Worm (Caenorhabditis elegans) whole organism, late embryonic: Measurements from ENCODE around the gene sre-54.

Experiments used
- C08G9.2 ChIP-seq: sonication (generic microtip); optimal IDR thresholded peaks from 2 replicates; lab custom pipeline; 2016; ENCODE audit warnings: mild to moderate bottlenecking, missing genetic modification characterization, moderate library complexity, missing compliant biosample characterization
- C38D4.7 ChIP-seq: fragments of 200-800 bp; sonication (Bioruptor generic); optimal IDR thresholded peaks from 2 replicates; lab custom pipeline; 2018; ENCODE audit warnings: mild to moderate bottlenecking, missing genetic modification characterization, moderate library complexity, missing compliant biosample characterization
- K09A11.1 ChIP-seq: sonication (generic microtip); optimal IDR thresholded peaks from 2 replicates; lab custom pipeline; 2017; ENCODE audit warnings: antibody characterized with exemption, mild to moderate bottlenecking, missing genetic modification characterization, missing compliant biosample characterization; ENCODE audit not compliant: insufficient read depth
- ahr-1 ChIP-seq: sonication (generic microtip); optimal IDR thresholded peaks from 2 replicates; lab custom pipeline; 2016; ENCODE audit warnings: missing genetic modification characterization, missing compliant biosample characterization
- ama-1 ChIP-seq: fragments of 150-350 bp; optimal IDR thresholded peaks from 2 replicates; lab custom pipeline; 2014
- ceh-2 ChIP-seq: sonication (generic microtip); optimal IDR thresholded peaks from 2 replicates; lab custom pipeline; 2016; ENCODE audit warnings: missing genotype, missing genetic modification characterization, missing compliant biosample characterization
- ceh-22 ChIP-seq: sonication (generic microtip); optimal IDR thresholded peaks from 2 replicates; lab custom pipeline; 2017; ENCODE audit warnings: missing biosample characterization, missing genetic modification characterization
- ceh-30 ChIP-seq: fragments of 150-350 bp; optimal IDR thresholded peaks from 2 replicates; lab custom pipeline; 2014; ENCODE audit warnings: missing biosample characterization, missing genetic modification characterization
- ceh-31 ChIP-seq: sonication (generic microtip); optimal IDR thresholded peaks from 2 replicates; lab custom pipeline; 2016; ENCODE audit warnings: missing genetic modification characterization, missing compliant biosample characterization
- ceh-34 ChIP-seq: sonication (generic microtip); optimal IDR thresholded peaks from 2 replicates; lab custom pipeline; 2016; ENCODE audit warnings: mild to moderate bottlenecking, missing genetic modification characterization, missing compliant biosample characterization
- ceh-45 ChIP-seq: fragments of 200-800 bp; sonication (Bioruptor generic); IDR thresholded peaks from 2 replicates; pipeline ENCODE4 v1.3.6; 2022; ENCODE audit warnings: missing genetic modification reagents, missing genetic modification characterization, missing compliant biosample characterization
- ceh-48 ChIP-seq: sonication (generic microtip); optimal IDR thresholded peaks from 2 replicates; lab custom pipeline; 2016; ENCODE audit warnings: missing genetic modification characterization, inconsistent platforms, missing compliant biosample characterization
- ceh-6 ChIP-seq: fragments of 200-800 bp; sonication (Bioruptor generic); optimal IDR thresholded peaks from 2 replicates; lab custom pipeline; 2018; ENCODE audit warnings: mild to moderate bottlenecking, missing genetic modification characterization, missing compliant biosample characterization
- ceh-9 ChIP-seq: sonication (generic microtip); optimal IDR thresholded peaks from 2 replicates; lab custom pipeline; 2016; ENCODE audit warnings: mild to moderate bottlenecking, missing genetic modification characterization, inconsistent platforms, missing compliant biosample characterization
- che-1 ChIP-seq: sonication (generic microtip); optimal IDR thresholded peaks from 2 replicates; lab custom pipeline; 2016; ENCODE audit warnings: mild to moderate bottlenecking, missing genetic modification characterization, missing compliant biosample characterization
- dve-1 ChIP-seq: sonication (generic microtip); optimal IDR thresholded peaks from 2 replicates; lab custom pipeline; 2017; ENCODE audit warnings: antibody characterized with exemption, mild to moderate bottlenecking, missing genetic modification characterization, missing compliant biosample characterization
- elt-2 ChIP-seq: sonication (generic microtip); optimal IDR thresholded peaks from 2 replicates; lab custom pipeline; 2016; ENCODE audit warnings: missing genetic modification reagents, missing genetic modification characterization, missing compliant biosample characterization
- eyg-1 ChIP-seq: sonication (generic microtip); optimal IDR thresholded peaks from 2 replicates; lab custom pipeline; 2016; ENCODE audit warnings: missing genotype, missing genetic modification characterization, missing compliant biosample characterization
- fax-1 ChIP-seq: sonication (generic microtip); optimal IDR thresholded peaks from 2 replicates; lab custom pipeline; 2016; ENCODE audit warnings: missing genotype, missing genetic modification characterization, missing compliant biosample characterization
- fkh-6 ChIP-seq: sonication (generic microtip); optimal IDR thresholded peaks from 2 replicates; lab custom pipeline; 2016; ENCODE audit warnings: missing genetic modification characterization, missing compliant biosample characterization
- hlh-13 ChIP-seq: fragments of 200-800 bp; sonication (Bioruptor generic); optimal IDR thresholded peaks from 2 replicates; lab custom pipeline; 2018; ENCODE audit warnings: mild to moderate bottlenecking, missing genetic modification characterization, missing compliant biosample characterization
- hlh-15 ChIP-seq: sonication (generic microtip); optimal IDR thresholded peaks from 2 replicates; lab custom pipeline; 2016; ENCODE audit warnings: missing genetic modification characterization, missing compliant biosample characterization
- hlh-6 ChIP-seq: sonication (generic microtip); optimal IDR thresholded peaks from 2 replicates; lab custom pipeline; 2016; ENCODE audit warnings: missing genotype, missing genetic modification characterization, missing compliant biosample characterization
- lin-11 ChIP-seq: fragments of 200-800 bp; sonication (Bioruptor generic); optimal IDR thresholded peaks from 2 replicates; lab custom pipeline; 2018; ENCODE audit warnings: mild to moderate bottlenecking, missing genetic modification characterization, missing compliant biosample characterization
- madf-2 ChIP-seq: sonication (generic microtip); optimal IDR thresholded peaks from 2 replicates; lab custom pipeline; 2017; ENCODE audit warnings: missing genetic modification characterization, missing compliant biosample characterization
- mec-3 ChIP-seq: sonication (generic microtip); optimal IDR thresholded peaks from 2 replicates; lab custom pipeline; 2016; ENCODE audit warnings: borderline replicate concordance, missing genetic modification characterization, missing compliant biosample characterization
- nfya-1 ChIP-seq: sonication (generic microtip); optimal IDR thresholded peaks from 2 replicates; lab custom pipeline; 2017; ENCODE audit warnings: missing genetic modification characterization, mild to moderate bottlenecking, missing compliant biosample characterization, antibody characterized with exemption, moderate library complexity
- nhr-11 ChIP-seq: fragments of 150-350 bp; optimal IDR thresholded peaks from 2 replicates; lab custom pipeline; 2014; ENCODE audit warnings: missing biosample characterization, missing genetic modification characterization
- pat-9 ChIP-seq: fragments of 200-800 bp; sonication (Bioruptor generic); optimal IDR thresholded peaks from 2 replicates; lab custom pipeline; 2018; ENCODE audit warnings: mild to moderate bottlenecking, missing genetic modification characterization, moderate library complexity, missing compliant biosample characterization
- pax-1 ChIP-seq: fragments of 150-350 bp; optimal IDR thresholded peaks from 2 replicates; lab custom pipeline; 2014; ENCODE audit warnings: missing biosample characterization, missing genetic modification characterization
- pha-4 ChIP-seq: fragments of 150-350 bp; optimal IDR thresholded peaks from 2 replicates; lab custom pipeline; 2018; ENCODE audit warnings: missing biosample characterization, missing genetic modification reagents, missing genetic modification characterization
- pqm-1 ChIP-seq: sonication (generic microtip); optimal IDR thresholded peaks from 2 replicates; lab custom pipeline; 2016; ENCODE audit warnings: missing genetic modification characterization, missing compliant biosample characterization
- pros-1 ChIP-seq: fragments of 150-350 bp; optimal IDR thresholded peaks from 2 replicates; lab custom pipeline; 2014; ENCODE audit warnings: missing biosample characterization, missing genetic modification reagents, missing genetic modification characterization
- ref-2 ChIP-seq: sonication (generic microtip); optimal IDR thresholded peaks from 2 replicates; lab custom pipeline; 2016; ENCODE audit warnings: missing genetic modification characterization, missing compliant biosample characterization
- rnt-1 ChIP-seq: sonication (generic microtip); optimal IDR thresholded peaks from 2 replicates; lab custom pipeline; 2016; ENCODE audit warnings: missing genetic modification characterization, missing compliant biosample characterization
- sox-2 ChIP-seq: fragments of 200-800 bp; sonication (Bioruptor generic); IDR thresholded peaks from 2 replicates; pipeline ENCODE4 v1.3.6; 2022; ENCODE audit warnings: missing genetic modification reagents, missing genetic modification characterization, missing compliant biosample characterization
- sox-4 ChIP-seq: sonication (generic microtip); optimal IDR thresholded peaks from 2 replicates; lab custom pipeline; 2017; ENCODE audit warnings: mild to moderate bottlenecking, missing genetic modification characterization, inconsistent platforms, missing compliant biosample characterization
- syd-9 ChIP-seq: sonication (generic microtip); optimal IDR thresholded peaks from 2 replicates; lab custom pipeline; 2016; ENCODE audit warnings: mild to moderate bottlenecking, missing genetic modification characterization, moderate library complexity, missing compliant biosample characterization
- unc-55 ChIP-seq: sonication (generic microtip); optimal IDR thresholded peaks from 2 replicates; lab custom pipeline; 2017; ENCODE audit warnings: missing biosample characterization, missing genetic modification reagents, missing genetic modification characterization
- ztf-16 ChIP-seq: sonication (generic microtip); optimal IDR thresholded peaks from 2 replicates; lab custom pipeline; 2017; ENCODE audit warnings: missing genetic modification characterization, missing compliant biosample characterization

sre-54 gene

DNA sequence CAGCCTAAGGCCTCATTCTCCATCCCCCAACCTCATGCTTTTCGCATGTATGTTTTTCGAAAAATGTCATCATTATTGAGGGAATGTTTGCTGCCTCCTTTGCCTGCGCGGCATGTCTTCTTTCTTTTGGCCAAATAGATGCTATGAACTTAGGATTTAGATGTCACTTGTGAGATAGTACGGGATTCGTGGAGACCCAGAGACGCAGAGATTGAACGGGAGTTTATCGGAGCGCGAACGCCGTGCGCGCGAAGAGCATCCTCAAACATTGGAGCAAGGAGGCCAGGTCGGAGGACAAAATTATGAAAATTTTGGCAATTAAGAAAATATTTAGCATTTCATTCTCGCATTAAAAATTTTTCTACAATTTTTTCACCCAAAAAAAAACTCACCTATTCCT lies 16.2 kb downstream of the sre-54 start:
- TF ChIP-seq ceh-30 = no peak
- TF ChIP-seq ref-2 (tag; lab: Kevin White, UChicago) = no peak
- peak; percentile 17 for TF ChIP-seq ceh-31 (tag; lab: Kevin White, UChicago)
- no peak for TF ChIP-seq eyg-1
- peak; percentile 64 for TF ChIP-seq pax-1

- TF ChIP-seq lin-11 (tag; lab: Kevin White, UChicago) (no peak), hlh-15 (no peak), madf-2 (no peak), pax-1 (no peak), rnt-1 (tag; lab: Kevin White, UChicago) (no peak), C38D4.7 (GFP tag; lab: Kevin White, UChicago) (no peak), che-1 (tag; lab: Kevin White, UChicago) (no peak), mec-3 (tag; lab: Kevin White, UChicago) (no peak), hlh-6 (tag; lab: Kevin White, UChicago) (no peak), ceh-2 (tag; lab: Kevin White, UChicago) (no peak), hlh-13 (no peak), ztf-16 (tag; lab: Kevin White, UChicago) (no peak), ahr-1 (tag; lab: Kevin White, UChicago) (no peak), nhr-11 (tag; lab: Kevin White, UChicago) (no peak), ceh-22 (tag; lab: Kevin White, UChicago) (no peak), ceh-6 (no peak), ceh-9 (tag; lab: Kevin White, UChicago) (no peak)
Measured at ce11 chrII:12349866-12350265, 17.1 kb downstream of the sre-54 start.

DNA sequence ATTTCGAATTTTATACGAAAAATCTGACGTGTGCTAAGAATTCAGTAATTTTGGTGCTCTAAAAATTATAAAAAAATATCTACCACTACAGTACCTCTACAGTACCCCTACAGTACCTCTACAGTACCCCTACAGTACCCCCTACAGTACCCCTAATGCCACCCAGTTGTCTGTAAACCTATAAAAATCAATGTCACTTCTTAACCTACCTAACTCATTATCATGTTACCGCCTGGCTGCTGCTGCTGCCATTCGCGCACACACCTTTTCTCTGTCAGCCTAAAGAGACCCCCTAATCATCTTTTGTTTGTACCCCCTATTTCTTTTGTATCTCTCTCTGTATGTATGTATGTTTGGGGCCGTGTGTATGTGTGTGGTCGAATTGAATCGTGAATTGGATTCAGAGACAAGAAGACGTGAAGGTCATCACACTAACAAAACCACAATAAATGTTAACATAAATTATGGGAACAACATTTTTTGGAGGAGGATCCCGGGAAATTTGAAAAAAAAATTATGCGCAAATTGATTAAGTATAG lies 18.1 kb downstream of the sre-54 start:
- TF ChIP-seq ceh-45 (GFP tag; lab: Robert Waterston, UW) = 0 out of 2 replicates have a peak, but pooled peaks have one; percentile 12
- TF ChIP-seq ceh-31 (tag; lab: Kevin White, UChicago) = no peak
- peak; percentile 1 for TF ChIP-seq elt-2 (tag; lab: Kevin White, UChicago)
- TF ChIP-seq nfya-1 (tag; lab: Kevin White, UChicago) = peak; percentile 17
- TF ChIP-seq pqm-1 (tag; lab: Kevin White, UChicago) = no peak
- TF ChIP-seq fax-1 (tag; lab: Kevin White, UChicago) = no peak

- TF ChIP-seq ama-1 (no peak), elt-2 (tag; lab: Kevin White, UChicago) (peak; percentile 22)
Measured at ce11 chrII:12352115-12352514, 19.4 kb downstream of the sre-54 start, which contains the start of gene ras-1. ras-1 (minus strand) TSS chrII:12352243.

- TF ChIP-seq pros-1 (tag; lab: Kevin White, UChicago) (no peak), sox-4 (tag; lab: Kevin White, UChicago) (no peak), pqm-1 (tag; lab: Kevin White, UChicago) (no peak), C08G9.2 (tag; lab: Kevin White, UChicago) (no peak)
Measured at ce11 chrII:12353104-12353503, 20.4 kb downstream of the sre-54 start.

- TF ChIP-seq che-1 (tag; lab: Kevin White, UChicago) = no peak
- peak; percentile 96 for TF ChIP-seq unc-55
Measured at ce11 chrII:12353816-12354215, 21.1 kb downstream of the sre-54 start.

- TF ChIP-seq pat-9 (tag; lab: Kevin White, UChicago) (no peak), ceh-48 (tag; lab: Kevin White, UChicago) (no peak), syd-9 (no peak), mec-3 (tag; lab: Kevin White, UChicago) (no peak), ceh-34 (no peak), dve-1 (tag; lab: Kevin White, UChicago) (no peak), madf-2 (no peak), ceh-31 (tag; lab: Kevin White, UChicago) (no peak), pha-4 (no peak), K09A11.1 (tag; lab: Kevin White, UChicago) (no peak), ceh-2 (tag; lab: Kevin White, UChicago) (no peak), pax-1 (no peak), C08G9.2 (tag; lab: Kevin White, UChicago) (no peak), eyg-1 (no peak), ahr-1 (tag; lab: Kevin White, UChicago) (no peak), sox-2 (no peak), fkh-6 (tag; lab: Kevin White, UChicago) (no peak), ceh-6 (no peak), elt-2 (tag; lab: Kevin White, UChicago) (no peak), nfya-1 (tag; lab: Kevin White, UChicago) (no peak)
Measured at ce11 chrII:12362262-12362661, 29.5 kb downstream of the sre-54 start.
